Worm (Caenorhabditis elegans) whole organism, late embryonic: ENCODE measurements around the gene T14B1.1.

Experiments used
- F13H6.1 ChIP-seq: sonication (generic microtip); optimal IDR thresholded peaks from 2 replicates; lab custom pipeline; 2016; ENCODE audit warnings: missing genetic modification characterization, missing compliant biosample characterization
- T23F11.4 ChIP-seq: fragments of 200-800 bp; sonication (Bioruptor generic); optimal IDR thresholded peaks from 2 replicates; lab custom pipeline; 2018; ENCODE audit warnings: mild to moderate bottlenecking, missing genetic modification characterization, missing compliant biosample characterization
- ama-1 ChIP-seq: fragments of 150-350 bp; optimal IDR thresholded peaks from 2 replicates; lab custom pipeline; 2014
- hlh-6 ChIP-seq: sonication (generic microtip); optimal IDR thresholded peaks from 2 replicates; lab custom pipeline; 2016; ENCODE audit warnings: missing genotype, missing genetic modification characterization, missing compliant biosample characterization
- pqm-1 ChIP-seq: sonication (generic microtip); optimal IDR thresholded peaks from 2 replicates; lab custom pipeline; 2016; ENCODE audit warnings: missing genetic modification characterization, missing compliant biosample characterization
- rnt-1 ChIP-seq: sonication (generic microtip); optimal IDR thresholded peaks from 2 replicates; lab custom pipeline; 2016; ENCODE audit warnings: missing genetic modification characterization, missing compliant biosample characterization
- tbx-2 ChIP-seq: sonication (generic microtip); optimal IDR thresholded peaks from 2 replicates; lab custom pipeline; 2016; ENCODE audit warnings: missing genetic modification characterization, missing compliant biosample characterization
- tbx-7 ChIP-seq: sonication (generic microtip); optimal IDR thresholded peaks from 2 replicates; lab custom pipeline; 2016; ENCODE audit warnings: missing genotype, missing genetic modification characterization, missing compliant biosample characterization
- unc-55 ChIP-seq: sonication (generic microtip); optimal IDR thresholded peaks from 2 replicates; lab custom pipeline; 2017; ENCODE audit warnings: missing biosample characterization, missing genetic modification reagents, missing genetic modification characterization
- zip-5 ChIP-seq: sonication (generic microtip); optimal IDR thresholded peaks from 2 replicates; lab custom pipeline; 2016; ENCODE audit warnings: missing genetic modification characterization, missing compliant biosample characterization

ce11 chrX:9642775-9643461, 25.6 kb downstream of the T14B1.1 start:
- TF ChIP-seq hlh-6 (tag; lab: Kevin White, UChicago) (no peak), pqm-1 (tag; lab: Kevin White, UChicago) (no peak), ama-1 (no peak), T23F11.4 (GFP tag; lab: Kevin White, UChicago) (no peak), zip-5 (tag; lab: Kevin White, UChicago) (no peak), F13H6.1 (tag; lab: Kevin White, UChicago) (no peak), unc-55 (GFP tag; lab: Kevin White, UChicago) (no peak), tbx-7 (tag; lab: Kevin White, UChicago) (no peak), tbx-2 (no peak), rnt-1 (tag; lab: Kevin White, UChicago) (no peak)
